Worm (Caenorhabditis elegans): ENCODE measurements around the gene mob-4.

DNA sequence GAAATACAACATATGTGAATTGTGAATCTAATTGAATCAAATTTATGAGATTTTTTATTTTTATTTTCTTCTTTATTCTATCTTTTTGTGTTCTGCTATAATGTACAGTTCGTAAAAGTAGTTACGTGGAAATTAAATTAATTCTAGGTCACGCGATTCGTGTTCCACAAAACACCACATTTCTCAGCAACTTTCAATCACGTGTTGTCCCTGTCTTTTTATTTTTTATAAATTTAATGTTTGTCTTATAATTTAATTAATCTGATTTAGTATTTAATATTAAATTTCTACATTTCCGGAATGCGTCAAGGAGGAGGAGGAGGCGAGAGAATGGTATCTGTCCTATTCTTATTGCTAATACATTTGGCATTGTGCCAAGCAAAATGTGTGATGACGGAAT is 33.1 kb downstream of the mob-4 start, which contains the start of gene ncr-2:
- TF ChIP-seq hmg-1.1 (GFP tag; IDR thresholded peaks at IDR 0.05): no peak
- TF ChIP-seq nhr-10 (tag; optimal IDR thresholded peaks at IDR 0.05): no peak
- TF ChIP-seq nhr-237 (tag; optimal IDR thresholded peaks at IDR 0.05): no peak
- no peak for TF ChIP-seq F49E8.2 (tag; optimal IDR thresholded peaks at IDR 0.05; ENCODE audit: borderline replicate concordance)
- no peak for TF ChIP-seq nhr-11 (tag; optimal IDR thresholded peaks at IDR 0.05)
- no peak for TF ChIP-seq skn-1 (tag; optimal IDR thresholded peaks at IDR 0.05)
- no peak for TF ChIP-seq lin-39 (tag; optimal IDR thresholded peaks at IDR 0.05)
- TF ChIP-seq mdl-1 (tag; optimal IDR thresholded peaks at IDR 0.05): no peak
- no peak for TF ChIP-seq mes-2 (tag; optimal IDR thresholded peaks at IDR 0.05; ENCODE audit: poor library complexity, severe bottlenecking)
